Worm (Caenorhabditis elegans): Measurements from ENCODE around the gene Y116F11B.9.

Y116F11B.9 gene

ce11 chrV:19915973-19916605, 48.3 kb upstream of the Y116F11B.9 start, which contains the start of the genes chk-2 and Y60A3A.19 (continued):
- TF ChIP-seq die-1 (tag; optimal IDR thresholded peaks at IDR 0.05), result no peak
- TF ChIP-seq ccch-3 (GFP tag; optimal IDR thresholded peaks at IDR 0.05), result no peak
- TF ChIP-seq tbx-9 (tag; optimal IDR thresholded peaks at IDR 0.05; ENCODE audit: borderline replicate concordance), result no peak
- TF ChIP-seq snpc-3.4 (tag; optimal IDR thresholded peaks at IDR 0.05), result no peak
- TF ChIP-seq mcd-1 (GFP tag; IDR thresholded peaks at IDR 0.05), result no peak
- TF ChIP-seq dox-1 (GFP tag; IDR thresholded peaks at IDR 0.05), result peak; percentile 31; the same call in 1 of the 2 replicates
- no peak for TF ChIP-seq aptf-3 (GFP tag; IDR thresholded peaks at IDR 0.05)
- TF ChIP-seq mes-4 (tag; optimal IDR thresholded peaks at IDR 0.05), result no peak
- no peak for TF ChIP-seq sea-2 (GFP tag; IDR thresholded peaks at IDR 0.05)
- TF ChIP-seq ceh-40 (GFP tag; IDR thresholded peaks at IDR 0.05), result no peak
- no peak for TF ChIP-seq Y56A3A.18 (GFP tag; IDR thresholded peaks at IDR 0.05)
- no peak for TF ChIP-seq lin-40 (tag; optimal IDR thresholded peaks at IDR 0.05)
- TF ChIP-seq ztf-3 (GFP tag; optimal IDR thresholded peaks at IDR 0.05), result no peak
- peak; percentile 89 for TF ChIP-seq F33H1.4 (GFP tag; IDR thresholded peaks at IDR 0.05)
- no peak for TF ChIP-seq nfya-2 (GFP tag; IDR thresholded peaks at IDR 0.05)
- TF ChIP-seq hmg-20 (GFP tag; IDR thresholded peaks at IDR 0.05), result no peak
- no peak for TF ChIP-seq ceh-79 (tag; optimal IDR thresholded peaks at IDR 0.05)
- peak; percentile 11 for TF ChIP-seq snpc-1.3 (tag; optimal IDR thresholded peaks at IDR 0.05; ENCODE audit: insufficient read depth)
- TF ChIP-seq lir-1 (GFP tag; conservative IDR thresholded peaks at IDR 0.05), result no peak
- no peak for TF ChIP-seq Y95B8A.8 (GFP tag; IDR thresholded peaks at IDR 0.05)
- no peak for TF ChIP-seq F22D6.2 (tag; optimal IDR thresholded peaks at IDR 0.05)
- TF ChIP-seq ceh-100 (GFP tag; IDR thresholded peaks at IDR 0.05), result no peak
- TF ChIP-seq snpc-4 (GFP tag; optimal IDR thresholded peaks at IDR 0.05), result no peak
- TF ChIP-seq snpc-4 (tag; optimal IDR thresholded peaks at IDR 0.05), result no peak
- TF ChIP-seq dpff-1 (tag; optimal IDR thresholded peaks at IDR 0.05), result no peak
- no peak for TF ChIP-seq C17E4.6 (GFP tag; IDR thresholded peaks at IDR 0.05)
- TF ChIP-seq chd-7 (tag; optimal IDR thresholded peaks at IDR 0.05), result no peak
- TF ChIP-seq F49E8.2 (tag; optimal IDR thresholded peaks at IDR 0.05; ENCODE audit: insufficient read depth), result no peak
- TF ChIP-seq D2030.7 (GFP tag; IDR thresholded peaks at IDR 0.05), result peak; percentile 68; the same call in 1 of the 2 replicates

ce11 chrV:19908854-19909253, 41.1 kb upstream of the Y116F11B.9 start:
- TF ChIP-seq unc-62 (GFP tag; optimal IDR thresholded peaks at IDR 0.05) (no peak), nhr-120 (GFP tag; IDR thresholded peaks at IDR 0.05) (no peak), nhr-27 (tag; optimal IDR thresholded peaks at IDR 0.05) (no peak), pha-4 (tag; optimal IDR thresholded peaks at IDR 0.05) (no peak), hsf-1 (GFP tag; IDR thresholded peaks at IDR 0.05) (no peak), D2030.7 (GFP tag; IDR thresholded peaks at IDR 0.05) (no peak), pbrm-1 (GFP tag; IDR thresholded peaks at IDR 0.05) (no peak), F22D6.2 (tag; optimal IDR thresholded peaks at IDR 0.05) (no peak), Y79H2A.3 (GFP tag; conservative IDR thresholded peaks at IDR 0.05) (no peak), chd-7 (tag; optimal IDR thresholded peaks at IDR 0.05) (no peak), die-1 (tag; optimal IDR thresholded peaks at IDR 0.05) (no peak), lin-40 (tag; optimal IDR thresholded peaks at IDR 0.05) (no peak), efl-1 (GFP tag; optimal IDR thresholded peaks at IDR 0.05) (no peak), F49E8.2 (tag; optimal IDR thresholded peaks at IDR 0.05; ENCODE audit: insufficient read depth) (no peak), egl-44 (GFP tag; IDR thresholded peaks at IDR 0.05) (no peak), nfyb-1 (GFP tag; IDR thresholded peaks at IDR 0.05) (peak; percentile 25; the same call in 1 of the 2 replicates), Y95B8A.8 (GFP tag; IDR thresholded peaks at IDR 0.05) (no peak), let-607 (tag; optimal IDR thresholded peaks at IDR 0.05) (peak; percentile 33 to 41), cebp-1 (GFP tag; IDR thresholded peaks at IDR 0.05) (no peak), cebp-1 (tag; optimal IDR thresholded peaks at IDR 0.05) (peak; percentile 15), snpc-1.1 (tag; optimal IDR thresholded peaks at IDR 0.05; ENCODE audit: insufficient read depth) (no peak)
